Worm (Caenorhabditis elegans): ENCODE data around the gene snb-2.

Gene snb-2

DNA sequence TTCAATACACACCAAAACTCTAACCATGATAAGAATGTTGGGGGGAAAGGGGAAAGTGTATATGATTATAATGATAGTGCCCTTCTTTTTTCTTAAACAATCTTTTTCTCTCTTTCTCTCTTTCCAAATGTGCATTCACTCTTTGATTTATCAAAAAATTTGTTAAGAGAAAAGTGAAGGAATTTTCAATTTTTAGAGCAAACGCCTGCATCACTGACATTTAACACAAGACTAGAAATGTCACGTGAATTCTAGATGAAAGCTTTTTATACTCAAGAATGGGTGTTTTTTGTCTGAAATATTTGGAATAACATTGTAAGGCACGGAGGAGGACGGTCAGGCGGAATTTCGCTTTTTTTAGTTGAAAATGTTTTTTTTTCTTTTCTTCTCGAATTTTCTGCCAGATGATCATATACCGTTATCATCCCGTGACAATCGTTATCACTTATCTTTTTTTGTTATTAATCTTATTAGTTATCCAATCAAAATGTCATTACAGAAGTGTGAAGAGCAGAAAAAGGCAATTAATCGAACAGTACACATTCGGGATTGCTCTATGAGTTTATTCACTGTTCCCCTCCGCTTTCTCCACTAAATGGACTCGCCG is 43.6 kb downstream of the snb-2 start, which contains the start of the genes frm-7 and F55C5.17:
frm-7 (plus strand) TSS at position 500 of the 607 bp plus-strand sequence.
F55C5.17 (plus strand) TSS at position 557 of the 607 bp plus-strand sequence.
- TF ChIP-seq flt-1 (GFP tag; IDR thresholded peaks at IDR 0.05) (no peak), sea-1 (GFP tag; conservative IDR thresholded peaks at IDR 0.05) (no peak), ceh-36 (tag; optimal IDR thresholded peaks at IDR 0.05) (no peak), tra-4 (tag; optimal IDR thresholded peaks at IDR 0.05) (no peak), pes-1 (GFP tag; IDR thresholded peaks at IDR 0.05) (no peak), hnd-1 (tag; optimal IDR thresholded peaks at IDR 0.05) (no peak), scrt-1 (GFP tag; IDR thresholded peaks at IDR 0.05) (no peak), ets-7 (tag; optimal IDR thresholded peaks at IDR 0.05) (no peak), tbx-37 (GFP tag; conservative IDR thresholded peaks at IDR 0.05) (no peak), hmbx-1 (tag; optimal IDR thresholded peaks at IDR 0.05) (no peak), ceh-13 (GFP tag; optimal IDR thresholded peaks at IDR 0.05) (no peak), ama-1 (optimal IDR thresholded peaks at IDR 0.05) (no peak), B0310.2 (tag; optimal IDR thresholded peaks at IDR 0.05) (no peak), hmg-4 (GFP tag; optimal IDR thresholded peaks at IDR 0.05) (no peak), aly-1 (tag; optimal IDR thresholded peaks at IDR 0.05) (no peak), F13C5.2 (tag; optimal IDR thresholded peaks at IDR 0.05) (no peak), tbx-11 (GFP tag; IDR thresholded peaks at IDR 0.05) (no peak)

DNA sequence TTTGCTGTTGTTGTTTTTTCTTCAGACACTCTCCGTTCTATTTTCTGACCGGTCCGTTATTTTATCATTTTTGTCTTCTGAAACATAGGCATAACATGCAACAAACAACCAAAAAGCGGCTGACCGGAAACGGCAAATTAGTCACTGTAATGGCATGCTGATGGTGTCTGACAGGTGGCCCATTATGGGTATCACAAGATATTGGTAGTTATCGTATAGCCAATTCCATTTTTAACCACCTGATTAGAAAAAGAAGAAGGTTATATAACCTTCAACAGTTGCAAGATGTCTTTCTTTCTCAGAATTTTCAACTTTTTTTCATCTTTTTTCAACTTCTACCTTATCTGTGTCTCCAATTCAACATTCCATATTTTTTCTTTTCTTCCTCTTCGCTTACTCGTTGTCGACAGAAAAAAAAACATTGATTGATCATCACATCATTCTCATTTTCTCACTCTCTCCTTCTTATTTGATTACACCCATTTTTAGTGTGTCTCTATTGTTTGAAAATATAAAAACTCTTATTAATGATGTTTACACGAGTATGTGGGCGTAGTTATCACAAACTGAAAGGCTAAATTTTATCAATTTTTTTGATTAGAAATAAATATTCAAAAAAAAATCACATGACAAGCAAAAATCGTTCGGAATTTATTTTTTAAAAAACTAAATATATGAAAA is 44.8 kb downstream of the snb-2 start:
- TF ChIP-seq flt-1 (GFP tag; IDR thresholded peaks at IDR 0.05) (no peak), hmg-4 (GFP tag; optimal IDR thresholded peaks at IDR 0.05) (no peak), hnd-1 (tag; optimal IDR thresholded peaks at IDR 0.05) (no peak), pes-1 (GFP tag; IDR thresholded peaks at IDR 0.05) (no peak), ama-1 (optimal IDR thresholded peaks at IDR 0.05) (no peak), scrt-1 (GFP tag; IDR thresholded peaks at IDR 0.05) (no peak), B0310.2 (tag; optimal IDR thresholded peaks at IDR 0.05) (no peak), tbx-37 (GFP tag; conservative IDR thresholded peaks at IDR 0.05) (no peak), ceh-36 (tag; optimal IDR thresholded peaks at IDR 0.05) (no peak), aly-1 (tag; optimal IDR thresholded peaks at IDR 0.05) (no peak), sea-1 (GFP tag; conservative IDR thresholded peaks at IDR 0.05) (no peak), ceh-13 (GFP tag; optimal IDR thresholded peaks at IDR 0.05) (no peak), tra-4 (tag; optimal IDR thresholded peaks at IDR 0.05) (no peak), hmbx-1 (tag; optimal IDR thresholded peaks at IDR 0.05) (no peak), tbx-11 (GFP tag; IDR thresholded peaks at IDR 0.05) (no peak), F13C5.2 (tag; optimal IDR thresholded peaks at IDR 0.05) (no peak), ets-7 (tag; optimal IDR thresholded peaks at IDR 0.05) (no peak)

DNA sequence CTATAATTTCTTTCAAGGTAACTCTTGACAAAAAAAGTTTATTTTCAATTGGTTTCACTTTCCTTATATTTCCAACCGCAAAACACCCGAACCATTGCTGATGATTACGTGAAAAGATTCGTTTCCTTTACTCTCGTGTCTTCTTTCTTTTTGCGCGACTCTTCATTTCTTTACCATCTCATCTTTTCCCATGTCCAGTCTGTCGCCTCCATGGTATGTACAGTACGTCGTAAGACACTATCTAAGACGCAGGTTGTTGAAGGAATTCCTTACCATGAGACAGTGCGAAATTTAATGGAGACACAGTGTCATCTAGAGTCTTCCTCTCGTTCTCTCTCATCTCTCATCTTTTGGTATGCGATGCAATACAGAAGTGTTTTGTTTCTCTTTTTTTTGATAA is 45.5 kb downstream of the snb-2 start:
- TF ChIP-seq tbx-37 (GFP tag; conservative IDR thresholded peaks at IDR 0.05) = no peak
- no peak for TF ChIP-seq hnd-1 (tag; optimal IDR thresholded peaks at IDR 0.05)
- TF ChIP-seq F13C5.2 (tag; optimal IDR thresholded peaks at IDR 0.05) = no peak
- TF ChIP-seq tbx-11 (GFP tag; IDR thresholded peaks at IDR 0.05) = no peak
- no peak for TF ChIP-seq ceh-36 (tag; optimal IDR thresholded peaks at IDR 0.05)
- no peak for TF ChIP-seq scrt-1 (GFP tag; IDR thresholded peaks at IDR 0.05)
- TF ChIP-seq hmbx-1 (tag; optimal IDR thresholded peaks at IDR 0.05) = no peak
- no peak for TF ChIP-seq flt-1 (GFP tag; IDR thresholded peaks at IDR 0.05)
- no peak for TF ChIP-seq ama-1 (optimal IDR thresholded peaks at IDR 0.05)
- no peak for TF ChIP-seq aly-1 (tag; optimal IDR thresholded peaks at IDR 0.05)
- TF ChIP-seq hmg-4 (GFP tag; optimal IDR thresholded peaks at IDR 0.05) = no peak
- no peak for TF ChIP-seq tra-4 (tag; optimal IDR thresholded peaks at IDR 0.05)
- no peak for TF ChIP-seq ets-7 (tag; optimal IDR thresholded peaks at IDR 0.05)
- TF ChIP-seq pes-1 (GFP tag; IDR thresholded peaks at IDR 0.05) = no peak

DNA sequence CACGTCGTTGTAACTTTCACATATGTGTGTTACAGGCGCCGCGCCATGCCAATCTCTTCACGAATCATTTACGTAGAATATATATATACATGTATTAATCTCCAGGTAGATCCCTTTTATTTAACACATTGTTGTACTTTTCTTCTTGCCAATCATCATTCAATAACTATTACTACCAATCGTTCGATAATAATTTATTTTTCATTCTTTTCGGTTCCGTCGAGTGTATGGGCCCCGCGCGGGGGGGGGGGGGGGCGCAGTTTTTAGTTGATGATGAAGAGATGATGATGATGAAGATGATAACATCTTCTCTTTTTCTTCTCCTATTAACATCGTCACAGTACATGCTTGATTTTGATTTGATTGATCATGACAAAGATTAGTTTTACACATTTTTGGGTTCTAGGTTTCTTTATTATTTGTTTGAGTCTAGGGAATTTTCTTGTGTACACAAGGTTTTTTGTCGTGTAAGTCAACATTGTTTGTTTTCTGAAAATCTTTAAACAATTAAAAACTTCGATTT is 46.4 kb downstream of the snb-2 start:
- TF ChIP-seq ceh-13 (GFP tag; optimal IDR thresholded peaks at IDR 0.05) (no peak), hnd-1 (tag; optimal IDR thresholded peaks at IDR 0.05) (no peak), ceh-36 (tag; optimal IDR thresholded peaks at IDR 0.05) (no peak), scrt-1 (GFP tag; IDR thresholded peaks at IDR 0.05) (no peak), hmg-4 (GFP tag; optimal IDR thresholded peaks at IDR 0.05) (no peak)

DNA sequence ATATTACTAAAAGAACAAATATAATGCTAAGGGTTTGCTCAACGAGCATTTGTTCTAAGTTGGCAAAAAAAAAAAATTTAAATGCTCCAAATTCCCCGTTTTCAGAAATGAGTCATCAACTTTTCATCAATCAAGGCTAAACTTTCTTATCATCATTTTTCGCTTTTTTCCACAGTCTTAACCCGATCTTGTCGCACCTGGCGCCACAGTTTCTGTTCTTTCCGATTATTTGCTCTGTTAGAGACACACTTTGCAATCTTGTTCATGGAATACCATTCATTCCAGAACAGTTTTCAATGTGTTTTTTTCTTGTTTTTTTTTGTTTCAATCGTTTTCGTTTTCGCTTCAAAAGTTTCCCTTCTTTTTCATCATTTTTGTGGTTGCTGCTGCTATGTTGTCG is 47.5 kb downstream of the snb-2 start:
- TF ChIP-seq tbx-11 (GFP tag; IDR thresholded peaks at IDR 0.05) = no peak

DNA sequence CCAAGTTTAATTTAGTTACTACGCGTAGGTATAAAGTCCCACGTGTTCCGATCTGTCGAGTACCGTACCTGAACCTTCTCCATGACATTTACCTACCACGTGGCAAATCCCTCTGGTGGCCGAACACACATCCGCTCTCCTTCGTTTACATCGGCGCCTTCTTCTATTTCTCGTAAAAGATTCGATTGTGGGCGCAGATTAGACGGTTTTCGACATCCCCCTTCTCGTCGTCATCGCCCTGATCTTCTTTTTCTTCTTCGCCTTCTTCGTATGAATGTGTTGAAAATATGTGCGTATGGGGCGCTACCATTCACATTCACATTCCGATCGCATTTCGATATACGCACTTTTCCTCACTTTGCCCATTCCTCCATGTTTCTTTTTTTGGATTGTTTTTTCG is 48.9 kb downstream of the snb-2 start:
- TF ChIP-seq ceh-36 (tag; optimal IDR thresholded peaks at IDR 0.05) (no peak), F13C5.2 (tag; optimal IDR thresholded peaks at IDR 0.05) (no peak), hmg-4 (GFP tag; optimal IDR thresholded peaks at IDR 0.05) (no peak), ceh-13 (GFP tag; optimal IDR thresholded peaks at IDR 0.05) (no peak), ama-1 (optimal IDR thresholded peaks at IDR 0.05) (no peak), scrt-1 (GFP tag; IDR thresholded peaks at IDR 0.05) (no peak), pes-1 (GFP tag; IDR thresholded peaks at IDR 0.05) (no peak), tra-4 (tag; optimal IDR thresholded peaks at IDR 0.05) (no peak), flt-1 (GFP tag; IDR thresholded peaks at IDR 0.05) (no peak), B0310.2 (tag; optimal IDR thresholded peaks at IDR 0.05) (no peak), tbx-11 (GFP tag; IDR thresholded peaks at IDR 0.05) (no peak), tbx-37 (GFP tag; conservative IDR thresholded peaks at IDR 0.05) (no peak), hnd-1 (tag; optimal IDR thresholded peaks at IDR 0.05) (no peak), hmbx-1 (tag; optimal IDR thresholded peaks at IDR 0.05) (no peak)

DNA sequence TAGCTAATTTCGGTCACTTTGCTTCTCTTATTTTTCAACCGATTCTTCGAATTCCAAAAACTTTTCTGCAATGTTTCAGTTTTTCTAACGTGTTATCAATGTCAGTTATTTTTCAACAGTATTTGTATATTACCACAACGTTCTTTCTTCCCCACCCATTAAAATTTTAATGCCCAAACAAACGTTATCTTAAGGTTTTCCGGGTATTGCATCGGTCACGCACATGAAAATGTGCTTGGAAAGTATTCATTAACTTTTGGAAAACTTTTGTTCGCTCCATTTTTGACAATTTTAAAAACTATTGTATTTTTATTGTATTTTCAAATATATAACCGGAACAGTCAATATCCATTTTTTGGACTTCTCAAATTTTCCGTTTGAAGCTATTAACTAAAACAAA is 49.6 kb downstream of the snb-2 start:
- no peak for TF ChIP-seq ceh-36 (tag; optimal IDR thresholded peaks at IDR 0.05)
- TF ChIP-seq pes-1 (GFP tag; IDR thresholded peaks at IDR 0.05) = no peak
- no peak for TF ChIP-seq tbx-11 (GFP tag; IDR thresholded peaks at IDR 0.05)
- no peak for TF ChIP-seq flt-1 (GFP tag; IDR thresholded peaks at IDR 0.05)
- no peak for TF ChIP-seq hmg-4 (GFP tag; optimal IDR thresholded peaks at IDR 0.05)
- no peak for TF ChIP-seq ets-7 (tag; optimal IDR thresholded peaks at IDR 0.05)
- no peak for TF ChIP-seq B0310.2 (tag; optimal IDR thresholded peaks at IDR 0.05)
- no peak for TF ChIP-seq tra-4 (tag; optimal IDR thresholded peaks at IDR 0.05)
- TF ChIP-seq tbx-37 (GFP tag; conservative IDR thresholded peaks at IDR 0.05) = no peak
- TF ChIP-seq aly-1 (tag; optimal IDR thresholded peaks at IDR 0.05) = no peak
- TF ChIP-seq F13C5.2 (tag; optimal IDR thresholded peaks at IDR 0.05) = no peak
- TF ChIP-seq ama-1 (optimal IDR thresholded peaks at IDR 0.05) = no peak
- no peak for TF ChIP-seq sea-1 (GFP tag; conservative IDR thresholded peaks at IDR 0.05)
- TF ChIP-seq hnd-1 (tag; optimal IDR thresholded peaks at IDR 0.05) = no peak
- TF ChIP-seq ceh-13 (GFP tag; optimal IDR thresholded peaks at IDR 0.05) = no peak
- no peak for TF ChIP-seq hmbx-1 (tag; optimal IDR thresholded peaks at IDR 0.05)

Data from whole organism, early embryonic.